Worm (Caenorhabditis elegans): ENCODE results near the gene cwp-2.

Gene cwp-2

ce11 chrV:4871992-4872391 is 29.5 kb upstream of the cwp-2 start, which contains the start of gene srd-33:
srd-33 (plus strand) TSS chrV:4872292.
- no peak for TF ChIP-seq Y55F3AM.14 (GFP tag; optimal IDR thresholded peaks at IDR 0.05)
- TF ChIP-seq elt-3 (tag; optimal IDR thresholded peaks at IDR 0.05), result no peak
- no peak for TF ChIP-seq lin-39 (tag; optimal IDR thresholded peaks at IDR 0.05)
- no peak for TF ChIP-seq sem-4 (tag; optimal IDR thresholded peaks at IDR 0.05)
- no peak for TF ChIP-seq aly-2 (tag; optimal IDR thresholded peaks at IDR 0.05)
- TF ChIP-seq sma-9 (GFP tag; optimal IDR thresholded peaks at IDR 0.05), result no peak
- TF ChIP-seq sma-9 (tag; optimal IDR thresholded peaks at IDR 0.05), result no peak
- no peak for TF ChIP-seq gmeb-1 (tag; optimal IDR thresholded peaks at IDR 0.05)
- no peak for TF ChIP-seq ztf-1 (GFP tag; conservative IDR thresholded peaks at IDR 0.05)
- TF ChIP-seq egl-27 (tag; optimal IDR thresholded peaks at IDR 0.05), result no peak
- TF ChIP-seq mab-5 (tag; optimal IDR thresholded peaks at IDR 0.05), result no peak
- TF ChIP-seq lin-11 (tag; optimal IDR thresholded peaks at IDR 0.05), result no peak
- no peak for TF ChIP-seq unc-55 (GFP tag; optimal IDR thresholded peaks at IDR 0.05)
- TF ChIP-seq R02D3.7 (tag; optimal IDR thresholded peaks at IDR 0.05), result no peak
- no peak for TF ChIP-seq unc-62 (GFP tag; optimal IDR thresholded peaks at IDR 0.05)
- TF ChIP-seq ZK546.5 (tag; optimal IDR thresholded peaks at IDR 0.05), result no peak
- TF ChIP-seq nhr-25 (tag; optimal IDR thresholded peaks at IDR 0.05), result no peak
- TF ChIP-seq ztf-4 (tag; optimal IDR thresholded peaks at IDR 0.05), result no peak

DNA sequence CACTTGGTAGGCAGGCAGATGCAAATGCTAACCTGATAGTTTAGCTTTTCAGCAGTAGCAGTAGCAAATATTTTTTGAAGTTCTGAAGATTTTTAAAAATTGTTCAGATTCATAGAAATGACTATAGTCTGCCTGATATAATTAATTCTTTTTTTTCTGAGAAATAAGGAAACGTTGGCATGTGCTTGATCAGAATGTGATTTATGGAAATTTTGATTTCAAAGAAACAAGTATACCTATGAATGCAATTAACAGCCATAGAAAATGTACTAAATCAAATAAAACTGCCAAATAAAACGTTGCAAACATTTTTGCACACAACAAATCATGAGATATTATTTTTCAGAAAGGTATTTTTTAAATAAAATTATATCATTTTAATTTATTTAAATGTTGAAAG is 28.2 kb upstream of the cwp-2 start:
- TF ChIP-seq lsy-2 (tag; optimal IDR thresholded peaks at IDR 0.05), result peak in 1 of 2 experiments; percentile 32
- peak; percentile 42 for TF ChIP-seq nhr-21 (tag; optimal IDR thresholded peaks at IDR 0.05)
- no peak for TF ChIP-seq R02D3.7 (tag; optimal IDR thresholded peaks at IDR 0.05)
- no peak for TF ChIP-seq F13H6.1 (tag; optimal IDR thresholded peaks at IDR 0.05)

DNA sequence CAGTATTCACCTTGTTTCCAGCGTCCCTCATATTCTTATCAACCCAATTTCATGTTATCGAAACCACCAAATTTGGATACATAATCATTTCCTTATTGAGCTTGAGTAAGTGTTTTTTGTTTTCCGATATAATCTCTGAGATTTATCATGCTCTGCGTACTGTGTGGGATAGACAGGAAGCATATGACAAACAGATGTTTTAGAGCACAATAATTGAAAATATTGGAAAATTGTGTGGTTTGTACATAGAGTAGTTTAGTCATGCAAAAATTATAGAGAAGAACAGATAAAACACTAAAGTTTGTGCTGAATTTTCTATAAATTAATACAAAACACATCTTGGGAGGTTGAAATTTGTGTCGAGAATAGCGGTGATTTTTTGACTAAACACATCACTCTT is 26.3 kb upstream of the cwp-2 start:
- TF ChIP-seq gmeb-1 (tag; optimal IDR thresholded peaks at IDR 0.05) (no peak), alr-1 (tag; optimal IDR thresholded peaks at IDR 0.05) (no peak), egl-27 (tag; optimal IDR thresholded peaks at IDR 0.05) (no peak), nhr-25 (tag; optimal IDR thresholded peaks at IDR 0.05) (no peak), unc-55 (GFP tag; optimal IDR thresholded peaks at IDR 0.05) (no peak), C34F6.9 (tag; optimal IDR thresholded peaks at IDR 0.05) (no peak), R02D3.7 (tag; optimal IDR thresholded peaks at IDR 0.05) (no peak), lin-13 (GFP tag; optimal IDR thresholded peaks at IDR 0.05) (no peak), nhr-77 (tag; optimal IDR thresholded peaks at IDR 0.05) (no peak), mdl-1 (tag; optimal IDR thresholded peaks at IDR 0.05) (no peak), ztf-1 (GFP tag; conservative IDR thresholded peaks at IDR 0.05) (no peak), skn-1 (tag; optimal IDR thresholded peaks at IDR 0.05) (no peak)

- TF ChIP-seq ztf-1 (GFP tag; conservative IDR thresholded peaks at IDR 0.05) (no peak), zag-1 (tag; optimal IDR thresholded peaks at IDR 0.05) (no peak), unc-55 (GFP tag; optimal IDR thresholded peaks at IDR 0.05) (no peak), nhr-11 (tag; optimal IDR thresholded peaks at IDR 0.05) (no peak), lsy-2 (tag; optimal IDR thresholded peaks at IDR 0.05) (peak in 1 of 2 experiments; percentile 12), egl-27 (tag; optimal IDR thresholded peaks at IDR 0.05) (no peak), nhr-10 (tag; optimal IDR thresholded peaks at IDR 0.05) (no peak), lin-11 (tag; optimal IDR thresholded peaks at IDR 0.05) (no peak)
Measured at ce11 chrV:4867535-4867934, 25.1 kb upstream of the cwp-2 start.

DNA sequence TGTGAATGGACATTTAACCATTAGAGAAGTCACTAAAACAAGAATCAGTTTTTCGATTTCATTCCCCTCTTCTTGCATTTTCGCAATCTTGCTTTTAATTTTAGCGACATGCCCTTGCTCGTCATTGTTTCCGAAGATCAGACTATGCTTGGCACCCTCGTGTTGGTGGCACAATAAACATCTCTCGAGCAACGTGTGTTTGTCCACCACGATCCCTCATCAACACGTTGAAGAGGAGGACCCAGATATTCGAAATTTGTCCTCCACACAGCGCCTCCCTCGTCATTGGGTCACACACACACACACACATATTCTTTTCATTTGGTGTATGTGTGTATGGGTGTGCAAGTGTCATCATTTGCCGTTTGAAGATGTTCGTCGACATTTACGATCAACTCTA is 22.9 kb upstream of the cwp-2 start, which contains the start of gene srd-32:
TSS of gene srd-32 (plus strand) at position 301 of the 400 bp plus-strand sequence.
- TF ChIP-seq mab-5 (tag; optimal IDR thresholded peaks at IDR 0.05), result no peak
- TF ChIP-seq aly-2 (tag; optimal IDR thresholded peaks at IDR 0.05), result no peak

- TF ChIP-seq mdl-1 (tag; optimal IDR thresholded peaks at IDR 0.05) (no peak), Y55F3AM.14 (GFP tag; optimal IDR thresholded peaks at IDR 0.05) (no peak), blmp-1 (tag; optimal IDR thresholded peaks at IDR 0.05; ENCODE audit: insufficient read depth) (no peak), lin-39 (tag; optimal IDR thresholded peaks at IDR 0.05) (no peak), sem-4 (tag; optimal IDR thresholded peaks at IDR 0.05) (no peak), nhr-6 (tag; optimal IDR thresholded peaks at IDR 0.05) (no peak)
Measured at ce11 chrV:4864330-4864729, 21.9 kb upstream of the cwp-2 start.
